Worm (Caenorhabditis elegans) whole organism, late embryonic: ENCODE data around the gene nmgp-1.
A peak's percentile ranks its signal among the peaks of the same experiment; 100 is the strongest.

Experiments used
- C38D4.7 ChIP-seq: fragments of 200-800 bp; sonication (Bioruptor generic); optimal IDR thresholded peaks from 2 replicates; lab custom pipeline; 2018; ENCODE audit warnings: mild to moderate bottlenecking, missing genetic modification characterization, moderate library complexity, missing compliant biosample characterization
- Y22D7AL.16 ChIP-seq: sonication (generic microtip); optimal IDR thresholded peaks from 2 replicates; lab custom pipeline; 2016; ENCODE audit warnings: missing genetic modification characterization, missing compliant biosample characterization
- ahr-1 ChIP-seq: sonication (generic microtip); optimal IDR thresholded peaks from 2 replicates; lab custom pipeline; 2016; ENCODE audit warnings: missing genetic modification characterization, missing compliant biosample characterization
- ama-1 ChIP-seq: fragments of 150-350 bp; optimal IDR thresholded peaks from 2 replicates; lab custom pipeline; 2014
- ceh-14 ChIP-seq: sonication (generic microtip); optimal IDR thresholded peaks from 2 replicates; lab custom pipeline; 2016; ENCODE audit warnings: missing genotype, missing genetic modification characterization, missing compliant biosample characterization
- ceh-18 ChIP-seq: sonication (generic microtip); optimal IDR thresholded peaks from 2 replicates; lab custom pipeline; 2016; ENCODE audit warnings: missing genetic modification characterization, missing compliant biosample characterization
- ceh-30 ChIP-seq: fragments of 150-350 bp; optimal IDR thresholded peaks from 2 replicates; lab custom pipeline; 2014; ENCODE audit warnings: missing biosample characterization, missing genetic modification characterization
- ceh-45 ChIP-seq: fragments of 200-800 bp; sonication (Bioruptor generic); IDR thresholded peaks from 2 replicates; pipeline ENCODE4 v1.3.6; 2022; ENCODE audit warnings: missing genetic modification reagents, missing genetic modification characterization, missing compliant biosample characterization
- dve-1 ChIP-seq: sonication (generic microtip); optimal IDR thresholded peaks from 2 replicates; lab custom pipeline; 2017; ENCODE audit warnings: antibody characterized with exemption, mild to moderate bottlenecking, missing genetic modification characterization, missing compliant biosample characterization
- elt-2 ChIP-seq: sonication (generic microtip); optimal IDR thresholded peaks from 2 replicates; lab custom pipeline; 2016; ENCODE audit warnings: missing genetic modification reagents, missing genetic modification characterization, missing compliant biosample characterization
- ets-4 ChIP-seq: sonication (generic microtip); optimal IDR thresholded peaks from 2 replicates; lab custom pipeline; 2016; ENCODE audit warnings: missing genetic modification characterization, missing compliant biosample characterization
- fax-1 ChIP-seq: sonication (generic microtip); optimal IDR thresholded peaks from 2 replicates; lab custom pipeline; 2016; ENCODE audit warnings: missing genotype, missing genetic modification characterization, missing compliant biosample characterization
- fkh-10 ChIP-seq: fragments of 150-350 bp; optimal IDR thresholded peaks from 2 replicates; lab custom pipeline; 2014; ENCODE audit warnings: missing biosample characterization, missing genetic modification reagents, missing genetic modification characterization
- fkh-6 ChIP-seq: sonication (generic microtip); optimal IDR thresholded peaks from 2 replicates; lab custom pipeline; 2016; ENCODE audit warnings: missing genetic modification characterization, missing compliant biosample characterization
- hlh-13 ChIP-seq: fragments of 200-800 bp; sonication (Bioruptor generic); optimal IDR thresholded peaks from 2 replicates; lab custom pipeline; 2018; ENCODE audit warnings: mild to moderate bottlenecking, missing genetic modification characterization, missing compliant biosample characterization
- hlh-6 ChIP-seq: sonication (generic microtip); optimal IDR thresholded peaks from 2 replicates; lab custom pipeline; 2016; ENCODE audit warnings: missing genotype, missing genetic modification characterization, missing compliant biosample characterization
- lim-6 ChIP-seq: sonication (generic microtip); optimal IDR thresholded peaks from 2 replicates; lab custom pipeline; 2016; ENCODE audit warnings: missing genetic modification characterization, missing compliant biosample characterization
- madf-2 ChIP-seq: sonication (generic microtip); optimal IDR thresholded peaks from 2 replicates; lab custom pipeline; 2017; ENCODE audit warnings: missing genetic modification characterization, missing compliant biosample characterization
- mec-3 ChIP-seq: sonication (generic microtip); optimal IDR thresholded peaks from 2 replicates; lab custom pipeline; 2016; ENCODE audit warnings: borderline replicate concordance, missing genetic modification characterization, missing compliant biosample characterization
- nhr-11 ChIP-seq: fragments of 150-350 bp; optimal IDR thresholded peaks from 2 replicates; lab custom pipeline; 2014; ENCODE audit warnings: missing biosample characterization, missing genetic modification characterization
- nhr-232 ChIP-seq: sonication (generic microtip); optimal IDR thresholded peaks from 2 replicates; lab custom pipeline; 2016; ENCODE audit warnings: missing genetic modification characterization, missing compliant biosample characterization
- npax-4 ChIP-seq: sonication (generic microtip); optimal IDR thresholded peaks from 2 replicates; lab custom pipeline; 2016; ENCODE audit warnings: missing genetic modification characterization, missing compliant biosample characterization
- odd-2 ChIP-seq: sonication (generic microtip); optimal IDR thresholded peaks from 2 replicates; lab custom pipeline; 2017; ENCODE audit warnings: antibody characterized with exemption, mild to moderate bottlenecking, missing genetic modification characterization, missing compliant biosample characterization
- pat-9 ChIP-seq: fragments of 200-800 bp; sonication (Bioruptor generic); optimal IDR thresholded peaks from 2 replicates; lab custom pipeline; 2018; ENCODE audit warnings: mild to moderate bottlenecking, missing genetic modification characterization, moderate library complexity, missing compliant biosample characterization
- pha-4 ChIP-seq: fragments of 150-350 bp; optimal IDR thresholded peaks from 2 replicates; lab custom pipeline; 2018; ENCODE audit warnings: missing biosample characterization, missing genetic modification reagents, missing genetic modification characterization
- pqm-1 ChIP-seq: sonication (generic microtip); optimal IDR thresholded peaks from 2 replicates; lab custom pipeline; 2016; ENCODE audit warnings: missing genetic modification characterization, missing compliant biosample characterization
- pros-1 ChIP-seq: fragments of 150-350 bp; optimal IDR thresholded peaks from 2 replicates; lab custom pipeline; 2014; ENCODE audit warnings: missing biosample characterization, missing genetic modification reagents, missing genetic modification characterization
- rnt-1 ChIP-seq: sonication (generic microtip); optimal IDR thresholded peaks from 2 replicates; lab custom pipeline; 2016; ENCODE audit warnings: missing genetic modification characterization, missing compliant biosample characterization
- syd-9 ChIP-seq: sonication (generic microtip); optimal IDR thresholded peaks from 2 replicates; lab custom pipeline; 2016; ENCODE audit warnings: mild to moderate bottlenecking, missing genetic modification characterization, moderate library complexity, missing compliant biosample characterization
- tbx-2 ChIP-seq: sonication (generic microtip); optimal IDR thresholded peaks from 2 replicates; lab custom pipeline; 2016; ENCODE audit warnings: missing genetic modification characterization, missing compliant biosample characterization
- unc-55 ChIP-seq: sonication (generic microtip); optimal IDR thresholded peaks from 2 replicates; lab custom pipeline; 2017; ENCODE audit warnings: missing biosample characterization, missing genetic modification reagents, missing genetic modification characterization
- unc-86 ChIP-seq: sonication (generic microtip); optimal IDR thresholded peaks from 2 replicates; lab custom pipeline; 2016; ENCODE audit warnings: missing genetic modification characterization, missing compliant biosample characterization

Gene nmgp-1

ce11 chrII:6288104-6288503 is 27.4 kb downstream of the nmgp-1 start:
- no peak for TF ChIP-seq fkh-10
- no peak for TF ChIP-seq tbx-2 (tag; lab: Kevin White, UChicago)
- TF ChIP-seq madf-2 = no peak
- no peak for TF ChIP-seq ets-4 (tag; lab: Kevin White, UChicago)
- no peak for TF ChIP-seq odd-2
- no peak for TF ChIP-seq npax-4
- no peak for TF ChIP-seq lim-6 (tag; lab: Kevin White, UChicago)
- no peak for TF ChIP-seq ama-1 (lab: Kevin White, UChicago)
- no peak for TF ChIP-seq unc-86 (tag; lab: Kevin White, UChicago)
- TF ChIP-seq ceh-45 (GFP tag; lab: Robert Waterston, UW) = no peak

ce11 chrII:6290047-6290582 is 29.5 kb downstream of the nmgp-1 start, which contains the start of gene upb-1:
Gene upb-1, minus strand, starts transcription at chrII:6290097.
- TF ChIP-seq pat-9 (no peak), elt-2 (tag; lab: Kevin White, UChicago) (peak; percentile 82), unc-55 (GFP tag; lab: Kevin White, UChicago) (peak; percentile 70)

ce11 chrII:6292527-6292926 is 31.9 kb downstream of the nmgp-1 start, which contains the start of gene nyn-3:
Gene nyn-3, minus strand, starts transcription at chrII:6292627.
- TF ChIP-seq Y22D7AL.16 (tag; lab: Kevin White, UChicago) = no peak
- no peak for TF ChIP-seq unc-86 (tag; lab: Kevin White, UChicago)
- TF ChIP-seq ceh-45 (GFP tag; lab: Robert Waterston, UW) = no peak
- TF ChIP-seq hlh-6 (tag; lab: Kevin White, UChicago) = no peak
- TF ChIP-seq syd-9 (tag; lab: Kevin White, UChicago) = no peak
- TF ChIP-seq dve-1 (tag; lab: Kevin White, UChicago) = no peak
- no peak for TF ChIP-seq ceh-14 (tag; lab: Kevin White, UChicago)
- no peak for TF ChIP-seq ceh-30 (tag; lab: Kevin White, UChicago)
- TF ChIP-seq C38D4.7 (GFP tag; lab: Kevin White, UChicago) = no peak
- TF ChIP-seq nhr-11 = no peak
- TF ChIP-seq ahr-1 (tag; lab: Kevin White, UChicago) = no peak
- TF ChIP-seq fkh-6 (tag; lab: Kevin White, UChicago) = no peak
- TF ChIP-seq hlh-13 = no peak
- TF ChIP-seq elt-2 (tag; lab: Kevin White, UChicago) = no peak
- TF ChIP-seq ama-1 (lab: Kevin White, UChicago) = no peak
- TF ChIP-seq tbx-2 (tag; lab: Kevin White, UChicago) = no peak
- TF ChIP-seq fax-1 (tag; lab: Kevin White, UChicago) = no peak
- TF ChIP-seq, all 69 proteins: peak for 0

- TF ChIP-seq pqm-1 (tag; lab: Kevin White, UChicago) (no peak), mec-3 (tag; lab: Kevin White, UChicago) (no peak), pat-9 (no peak), nhr-232 (no peak), pha-4 (tag; lab: Kevin White, UChicago) (no peak), pros-1 (tag; lab: Kevin White, UChicago) (no peak), dve-1 (tag; lab: Kevin White, UChicago) (no peak)
Measured at ce11 chrII:6294261-6294660, 33.6 kb downstream of the nmgp-1 start, which contains the start of gene mps-1. Gene mps-1, minus strand, starts transcription at chrII:6294361.

- TF ChIP-seq rnt-1 (tag; lab: Kevin White, UChicago) (peak; percentile 29), lim-6 (tag; lab: Kevin White, UChicago) (no peak), unc-55 (GFP tag; lab: Kevin White, UChicago) (peak; percentile 9), ceh-18 (peak; percentile 69)
Measured at ce11 chrII:6303209-6303740, 42.6 kb downstream of the nmgp-1 start, which contains the start of gene C29F5.1. Gene C29F5.1, plus strand, starts transcription at chrII:6303525.
